Fruit fly (Drosophila melanogaster) whole organism: ENCODE data around the gene eIF4E6.

Source experiments
- CG8478 ChIP-seq: fragments of >200 bp; optimal IDR thresholded peaks from 2 replicates; lab custom pipeline; 2018; ENCODE audit warnings: inconsistent platforms
- Dll ChIP-seq: fragments of >200 bp; optimal IDR thresholded peaks from 2 replicates; lab custom pipeline; 2017
- EcR ChIP-seq, 2 experiments: fragments of >200 bp; optimal IDR thresholded peaks; 2 replicates each; lab custom pipeline; 2017; ENCODE audit warnings: missing biosample characterization in 2 of 2, missing genetic modification characterization in 2 of 2, missing genetic modification reagents in 2 of 2
- pan ChIP-seq: fragments of >200 bp; optimal IDR thresholded peaks from 2 replicates; lab custom pipeline; 2017
- psq ChIP-seq: fragments of >200 bp; optimal IDR thresholded peaks from 2 replicates; lab custom pipeline; 2017
- usp ChIP-seq: fragments of >200 bp; optimal IDR thresholded peaks from 2 replicates; lab custom pipeline; 2017; ENCODE audit warnings: missing biosample characterization, missing genetic modification characterization, mixed read lengths

DNA sequence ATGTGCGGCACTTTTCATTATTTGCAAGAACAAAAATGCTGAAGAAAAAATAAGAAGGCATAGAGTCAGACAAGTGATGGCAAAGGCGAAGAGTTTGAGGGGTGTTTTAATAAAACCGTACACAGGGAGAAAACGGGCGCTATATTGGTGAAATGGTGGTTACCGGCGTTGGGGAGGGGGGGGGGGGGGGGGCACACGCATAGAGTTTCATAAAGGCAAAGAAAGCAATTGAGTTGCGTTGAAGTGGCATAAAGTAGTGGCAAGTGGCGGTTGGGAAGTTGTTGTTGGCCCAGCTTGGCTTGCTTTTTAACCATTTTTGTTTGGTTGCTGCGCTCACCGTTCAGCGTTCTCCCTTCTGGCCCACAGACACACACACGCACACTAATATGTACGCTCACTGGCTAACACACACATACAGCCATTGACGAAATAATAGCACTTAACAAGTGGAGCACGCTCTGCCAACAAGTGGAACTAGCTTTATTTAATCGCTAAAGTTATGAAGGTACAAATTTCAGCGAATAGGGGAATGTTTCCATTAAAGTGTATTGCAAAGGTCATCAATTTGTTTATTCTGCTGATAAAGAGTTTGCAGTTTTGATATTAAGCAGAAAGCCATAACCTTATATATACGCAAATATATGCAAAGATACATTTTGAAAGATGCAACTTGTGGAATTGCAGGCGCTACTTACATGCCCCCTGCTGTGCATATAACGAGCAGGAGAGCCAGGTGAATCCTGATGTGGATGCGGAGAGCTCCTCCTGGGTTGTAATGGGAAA is 39.2 kb downstream of the eIF4E6 start:
- TF ChIP-seq usp (GFP tag; lab: Kevin White, UChicago) (no peak), CG8478 (lab: Kevin White, UChicago) (no peak), psq (lab: Kevin White, UChicago) (no peak), Dll (lab: Kevin White, UChicago) (no peak), EcR (GFP tag; optimal IDR thresholded peaks at IDR 0.05; lab: Kevin White, UChicago) (no peak), pan (no peak)
